Fruit fly (Drosophila melanogaster): ENCODE results near the gene beta-Man.

Gene beta-Man

DNA sequence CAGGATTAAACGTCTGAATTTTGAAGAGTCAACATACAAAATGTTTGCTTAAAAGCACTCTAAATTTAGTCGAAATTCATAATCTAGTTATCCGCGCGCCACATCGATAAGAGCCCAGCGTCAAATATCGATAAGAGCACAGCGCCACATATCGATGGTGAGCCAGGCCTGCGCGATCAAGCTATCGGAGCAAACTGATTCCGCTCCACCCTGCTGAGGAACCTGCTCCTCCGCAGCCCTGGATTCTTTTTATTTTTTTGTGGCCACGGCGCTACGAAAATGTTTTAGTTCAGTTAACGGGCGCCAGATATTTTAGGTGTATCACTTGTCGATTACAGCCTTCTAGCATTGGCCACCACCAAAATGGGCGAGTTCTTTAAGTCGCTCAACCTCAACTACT, 23.8 kb downstream of the beta-Man start:
- TF ChIP-seq CG17801 (GFP tag; optimal IDR thresholded peaks at IDR 0.05; ENCODE audit: partially characterized antibody), result peak; percentile 63

DNA sequence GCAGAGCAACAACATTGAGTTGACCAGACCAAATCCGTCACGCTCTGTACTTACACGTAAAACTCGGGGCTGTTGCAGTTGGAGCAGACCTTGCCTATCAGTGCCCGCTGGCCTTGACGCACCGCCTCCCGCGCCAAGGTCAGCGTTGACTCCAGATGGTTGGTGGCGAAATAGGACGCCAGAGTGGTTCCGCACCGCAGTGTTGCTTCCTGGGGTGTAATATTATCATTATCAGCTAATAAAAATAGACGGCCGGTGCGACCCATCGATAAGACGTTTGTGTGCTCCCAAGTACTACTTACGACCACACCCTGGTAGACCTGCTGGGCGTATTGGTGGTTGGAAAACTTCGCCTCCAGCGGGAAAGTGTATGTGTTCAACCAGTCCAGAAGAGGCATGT, 31.4 kb downstream of the beta-Man start:
- TF ChIP-seq CG17801 (GFP tag; optimal IDR thresholded peaks at IDR 0.05; ENCODE audit: partially characterized antibody), result no peak

DNA sequence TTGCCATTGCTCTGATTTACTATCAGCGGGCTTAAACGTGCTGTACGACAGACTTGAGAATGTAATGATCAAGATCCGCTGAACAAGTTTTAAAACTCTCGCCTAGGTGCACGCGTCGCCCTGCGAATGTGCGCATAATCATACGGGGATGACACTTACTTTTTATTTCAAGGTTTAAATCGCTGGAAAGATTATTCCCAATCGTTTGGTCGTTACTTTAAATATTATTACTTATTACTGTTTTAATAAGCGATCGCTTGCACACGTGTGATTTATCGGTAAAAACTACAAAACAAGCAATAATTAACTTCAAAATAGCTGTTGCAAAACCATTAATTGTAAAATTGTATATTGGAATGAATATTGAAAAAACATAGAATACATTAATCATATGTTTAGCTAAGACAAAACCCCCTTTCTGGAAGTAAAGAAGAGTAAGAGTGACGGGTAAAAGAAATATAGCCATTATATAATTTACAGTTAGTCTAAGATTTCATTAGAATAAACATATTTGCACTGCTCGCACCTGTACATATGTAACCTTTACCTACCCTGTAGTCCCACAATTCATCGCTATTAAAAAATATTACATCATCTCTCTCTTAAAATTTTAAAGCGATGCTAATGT, 32.2 kb downstream of the beta-Man start, which contains the start of gene DhpD:
DhpD (minus strand) TSS at position 102 of the 628 bp plus-strand sequence.
- TF ChIP-seq CG17801 (GFP tag; optimal IDR thresholded peaks at IDR 0.05; ENCODE audit: partially characterized antibody), result peak; percentile 86

dm6 chr3R:4232139-4233017, 35.4 kb downstream of the beta-Man start, which contains the start of gene CG14641:
TSS of gene CG14641 (minus strand) at chr3R:4232342.
- TF ChIP-seq CG17801 (GFP tag; optimal IDR thresholded peaks at IDR 0.05; ENCODE audit: partially characterized antibody), result no peak

DNA sequence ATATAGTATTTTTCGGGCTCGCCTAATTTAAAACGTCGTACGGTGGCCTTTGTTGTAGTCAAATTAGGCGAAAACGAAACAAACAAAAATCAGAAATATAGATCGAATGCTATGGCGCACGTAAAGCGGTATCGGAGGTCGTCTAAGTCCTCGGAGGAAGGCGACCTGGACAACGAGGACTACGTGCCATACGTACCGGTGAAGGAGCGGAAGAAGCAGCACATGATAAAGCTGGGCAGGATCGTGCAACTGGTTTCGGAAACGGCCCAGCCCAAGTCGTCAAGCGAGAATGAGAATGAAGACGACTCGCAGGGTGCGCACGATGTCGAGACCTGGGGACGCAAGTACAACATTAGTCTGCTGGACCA, 36.0 kb downstream of the beta-Man start, which contains the start of gene abs:
abs (plus strand) TSS at position 30 of the 368 bp plus-strand sequence.
- no peak for TF ChIP-seq CG17801 (GFP tag; optimal IDR thresholded peaks at IDR 0.05; ENCODE audit: partially characterized antibody)

dm6 chr3R:4234991-4235553, 38.1 kb downstream of the beta-Man start, which contains the start of gene Gel:
TSS of gene Gel (plus strand) at chr3R:4235217.
- no peak for TF ChIP-seq CG17801 (GFP tag; optimal IDR thresholded peaks at IDR 0.05; ENCODE audit: partially characterized antibody)

- no peak for TF ChIP-seq CG17801 (GFP tag; optimal IDR thresholded peaks at IDR 0.05; ENCODE audit: partially characterized antibody)
Measured at dm6 chr3R:4236534-4236933, 39.5 kb downstream of the beta-Man start.

dm6 chr3R:4241776-4242175, 44.8 kb downstream of the beta-Man start:
- TF ChIP-seq CG17801 (GFP tag; optimal IDR thresholded peaks at IDR 0.05; ENCODE audit: partially characterized antibody), result no peak

- TF ChIP-seq CG17801 (GFP tag; optimal IDR thresholded peaks at IDR 0.05; ENCODE audit: partially characterized antibody), result no peak
Measured at dm6 chr3R:4242209-4242887, 45.3 kb downstream of the beta-Man start, which contains the start of gene CG14642. TSS of gene CG14642 (minus strand) at chr3R:4242717.

DNA sequence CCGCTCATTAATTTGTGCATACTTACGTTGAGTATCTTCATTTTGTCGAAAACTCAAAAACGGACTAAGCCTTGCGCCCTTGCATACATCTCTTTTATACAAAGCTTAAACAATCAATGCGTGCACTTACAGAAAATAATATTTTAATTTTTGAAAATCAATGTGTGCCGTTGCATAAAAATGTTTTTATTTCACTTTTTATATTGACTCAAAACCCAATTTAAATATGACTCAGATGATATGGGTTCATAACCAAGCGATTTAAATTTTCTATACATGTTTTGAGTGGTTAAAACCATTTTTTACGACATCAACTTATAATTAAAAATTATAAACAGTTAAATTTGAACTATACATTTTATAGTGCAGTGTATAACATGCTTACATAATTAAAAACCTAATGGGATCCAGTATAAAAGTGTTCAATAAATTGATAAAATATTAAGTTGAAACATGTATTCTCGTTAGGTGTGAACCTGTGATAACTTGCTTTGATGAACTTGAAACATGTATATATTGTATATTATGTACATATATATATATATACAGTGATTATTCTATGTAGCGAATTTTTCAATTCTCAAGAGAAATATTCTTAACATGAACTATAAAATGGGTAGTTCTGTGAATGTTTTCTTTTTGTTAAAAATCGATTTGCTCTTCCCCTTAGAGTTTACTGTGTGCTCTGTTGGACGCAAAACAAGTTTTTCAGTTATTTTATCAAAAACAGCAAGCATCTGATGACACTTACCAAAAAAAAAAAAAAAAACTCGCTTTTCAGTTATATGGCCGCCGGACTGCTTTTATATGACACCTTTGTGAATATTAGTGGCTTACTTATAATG, 46.3 kb downstream of the beta-Man start, which contains the start of gene CG34305:
CG34305 (minus strand) TSS at position 51 of the 845 bp plus-strand sequence.
- no peak for TF ChIP-seq CG17801 (GFP tag; optimal IDR thresholded peaks at IDR 0.05; ENCODE audit: partially characterized antibody)

DNA sequence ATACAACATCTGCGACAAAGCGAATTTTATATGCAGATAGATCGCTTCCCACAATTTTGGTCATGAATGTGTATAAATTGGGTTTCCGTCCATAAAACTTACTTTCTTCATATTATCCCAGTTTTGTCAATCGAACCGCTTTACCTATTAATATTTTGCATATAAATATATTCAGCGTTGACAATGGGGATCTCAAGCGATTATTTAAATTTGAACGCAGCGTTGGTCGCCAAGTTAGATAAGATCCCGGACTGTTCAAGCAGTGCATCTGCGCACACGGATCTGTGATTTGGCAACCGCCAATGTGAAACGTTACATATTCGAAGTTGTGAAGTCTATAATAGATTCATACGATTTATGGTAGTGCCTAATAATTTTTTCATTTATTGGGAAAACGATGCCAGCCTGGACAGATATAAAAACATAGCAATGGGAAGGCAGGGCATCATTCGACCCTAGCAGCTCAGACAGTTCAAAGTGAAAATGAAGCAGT, 49.6 kb downstream of the beta-Man start, which contains the start of gene TwdlF:
TwdlF (plus strand) TSS at position 443 of the 493 bp plus-strand sequence.
- TF ChIP-seq CG17801 (GFP tag; optimal IDR thresholded peaks at IDR 0.05; ENCODE audit: partially characterized antibody), result no peak

DNA sequence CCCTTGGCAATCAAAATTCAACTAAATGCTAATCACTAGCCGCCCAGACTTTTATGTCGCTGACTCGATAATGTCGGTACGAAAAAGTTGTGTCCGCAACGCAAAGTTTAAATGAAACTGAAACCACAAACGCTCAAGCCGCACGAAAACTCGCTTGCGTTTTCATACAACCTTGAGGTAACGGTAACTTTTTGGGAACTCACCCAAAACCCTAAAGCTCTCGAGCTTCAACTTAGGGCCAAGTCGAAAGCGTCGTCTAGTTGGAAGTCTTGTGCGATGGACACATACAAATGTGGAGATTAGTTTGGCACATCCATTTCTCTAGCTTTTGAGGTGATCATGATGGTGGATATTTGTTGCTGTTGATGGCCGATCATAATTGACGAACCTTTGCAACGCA, 52.9 kb downstream of the beta-Man start:
- TF ChIP-seq CG17801 (GFP tag; optimal IDR thresholded peaks at IDR 0.05; ENCODE audit: partially characterized antibody), result no peak

dm6 chr3R:4251241-4251640, 54.2 kb downstream of the beta-Man start, which contains the start of gene TwdlG:
TSS of gene TwdlG (minus strand) at chr3R:4251341.
- TF ChIP-seq CG17801 (GFP tag; optimal IDR thresholded peaks at IDR 0.05; ENCODE audit: partially characterized antibody), result no peak

DNA sequence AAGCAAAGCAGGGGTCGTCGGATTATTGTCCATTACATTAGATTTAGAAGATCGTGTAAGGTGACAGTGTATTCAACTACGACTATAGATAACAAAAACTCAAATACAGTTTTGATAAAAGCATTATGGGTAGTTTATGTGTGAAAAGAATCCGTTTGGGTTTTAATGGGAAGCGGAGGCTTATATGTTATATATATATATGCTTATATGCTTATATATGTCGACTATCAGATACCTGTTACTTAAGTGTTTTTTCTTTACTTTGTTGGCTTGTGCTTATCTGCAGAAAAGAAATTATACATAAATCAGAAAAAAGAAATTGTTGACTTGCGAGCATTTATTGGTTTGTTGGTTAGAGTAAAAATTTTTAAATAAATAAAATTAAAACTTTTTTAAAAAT, 55.9 kb downstream of the beta-Man start, which contains the start of gene CG14644:
CG14644 (minus strand) TSS at position 101 of the 400 bp plus-strand sequence.
- no peak for TF ChIP-seq CG17801 (GFP tag; optimal IDR thresholded peaks at IDR 0.05; ENCODE audit: partially characterized antibody)

All from ovary, adult (tissue).